Worm (Caenorhabditis elegans) whole organism, L3 larva: Measurements from ENCODE around the gene C34F11.8.

Experiments
- ceh-82 ChIP-seq: fragments of 150-350 bp; optimal IDR thresholded peaks from 2 replicates; lab custom pipeline; 2014; ENCODE audit warnings: missing biosample characterization, missing genetic modification characterization
- elt-2 ChIP-seq: sonication (generic microtip); optimal IDR thresholded peaks from 2 replicates; lab custom pipeline; 2016; ENCODE audit warnings: missing genetic modification reagents, mild to moderate bottlenecking, missing genetic modification characterization, missing compliant biosample characterization
- nhr-11 ChIP-seq: fragments of 150-350 bp; optimal IDR thresholded peaks from 2 replicates; lab custom pipeline; 2014; ENCODE audit warnings: missing biosample characterization, missing genetic modification characterization
- nhr-12 ChIP-seq: fragments of 150-350 bp; optimal IDR thresholded peaks from 2 replicates; lab custom pipeline; 2014; ENCODE audit warnings: missing biosample characterization, missing genetic modification characterization
- nhr-237 ChIP-seq: fragments of 150-350 bp; optimal IDR thresholded peaks from 2 replicates; lab custom pipeline; 2014; ENCODE audit warnings: missing biosample characterization, missing genetic modification characterization
- nhr-77 ChIP-seq: fragments of 150-350 bp; optimal IDR thresholded peaks from 2 replicates; lab custom pipeline; 2014; ENCODE audit warnings: missing biosample characterization, missing genetic modification characterization
- pha-4 ChIP-seq: fragments of 150-350 bp; optimal IDR thresholded peaks from 2 replicates; lab custom pipeline; 2014; ENCODE audit warnings: missing biosample characterization, missing genetic modification reagents, missing genetic modification characterization
- skn-1 ChIP-seq: fragments of 150-350 bp; optimal IDR thresholded peaks from 2 replicates; lab custom pipeline; 2014; ENCODE audit warnings: missing biosample characterization, missing genetic modification characterization
- unc-62 ChIP-seq: fragments of 150-350 bp; sonication (generic microtip); optimal IDR thresholded peaks from 4 replicates; lab custom pipeline; 2014; ENCODE audit warnings: missing biosample characterization, missing genetic modification reagents, missing genetic modification characterization

DNA sequence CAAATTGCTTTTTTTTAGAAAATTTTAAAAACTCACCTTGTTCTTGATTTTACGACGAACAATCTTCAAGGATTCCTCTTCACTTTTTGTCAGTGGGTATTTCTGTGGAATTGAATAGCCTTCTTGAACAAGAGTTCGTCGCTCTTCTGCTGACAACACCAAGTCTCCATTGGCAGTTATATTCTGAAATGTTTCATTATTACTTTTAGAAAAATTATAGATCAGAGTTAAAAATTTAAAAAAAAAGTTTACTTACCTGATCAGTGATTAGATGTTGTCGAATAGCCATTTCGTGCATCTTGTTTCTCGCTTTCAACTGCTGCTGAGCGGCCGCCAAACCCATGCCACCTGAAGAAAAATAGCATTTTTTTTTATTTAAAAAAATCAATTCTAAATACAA is 30.5 kb downstream of the C34F11.8 start:
- TF ChIP-seq elt-2 (tag; lab: Kevin White, UChicago): no peak
- TF ChIP-seq nhr-77: no peak
- no peak for TF ChIP-seq pha-4 (tag; lab: Kevin White, UChicago)
- TF ChIP-seq nhr-12 (tag; lab: Kevin White, UChicago): no peak
- no peak for TF ChIP-seq skn-1
- no peak for TF ChIP-seq nhr-237
- no peak for TF ChIP-seq nhr-11 (tag; lab: Kevin White, UChicago)
- TF ChIP-seq ceh-82 (tag; lab: Kevin White, UChicago): no peak
- no peak for TF ChIP-seq unc-62 (GFP tag; lab: Kevin White, UChicago)
